Worm (Caenorhabditis elegans) whole organism, early embryonic: ENCODE data around the gene mut-7.

Experiments
- B0310.2 ChIP-seq: sonication (generic microtip); optimal IDR thresholded peaks from 2 replicates; lab custom pipeline; 2016; ENCODE audit warnings: mild to moderate bottlenecking, missing genetic modification characterization, missing compliant biosample characterization
- F13C5.2 ChIP-seq: sonication (generic microtip); optimal IDR thresholded peaks from 2 replicates; lab custom pipeline; 2017; ENCODE audit warnings: mild to moderate bottlenecking, missing genetic modification characterization, inconsistent platforms, missing compliant biosample characterization
- aly-1 ChIP-seq: sonication (generic microtip); optimal IDR thresholded peaks from 2 replicates; lab custom pipeline; 2016; ENCODE audit warnings: missing genetic modification characterization, missing compliant biosample characterization
- ama-1 ChIP-seq: fragments of 150-350 bp; optimal IDR thresholded peaks from 2 replicates; lab custom pipeline; 2014
- ceh-13 ChIP-seq: fragments of 200-800 bp; sonication (Bioruptor generic); optimal IDR thresholded peaks from 2 replicates; lab custom pipeline; 2018; ENCODE audit warnings: mild to moderate bottlenecking, missing genetic modification characterization, missing compliant biosample characterization
- ceh-36 ChIP-seq: sonication (generic microtip); optimal IDR thresholded peaks from 2 replicates; lab custom pipeline; 2016; ENCODE audit warnings: missing genetic modification characterization, inconsistent platforms, missing compliant biosample characterization
- ets-7 ChIP-seq: sonication (generic microtip); optimal IDR thresholded peaks from 2 replicates; lab custom pipeline; 2016; ENCODE audit warnings: missing genotype, missing genetic modification characterization, missing compliant biosample characterization
- flt-1 ChIP-seq: fragments of 200-800 bp; sonication (Bioruptor generic); IDR thresholded peaks from 2 replicates; pipeline ENCODE4 v1.3.6; 2022; ENCODE audit warnings: missing genetic modification characterization, missing compliant biosample characterization
- hmbx-1 ChIP-seq: sonication (generic microtip); optimal IDR thresholded peaks from 2 replicates; lab custom pipeline; 2016; ENCODE audit warnings: mild to moderate bottlenecking, missing genetic modification characterization, missing compliant biosample characterization
- hmg-4 ChIP-seq: fragments of 200-800 bp; sonication (Bioruptor generic); optimal IDR thresholded peaks from 2 replicates; lab custom pipeline; 2018; ENCODE audit warnings: mild to moderate bottlenecking, missing genetic modification characterization, missing compliant biosample characterization
- hnd-1 ChIP-seq: sonication (generic microtip); optimal IDR thresholded peaks from 2 replicates; lab custom pipeline; 2016; ENCODE audit warnings: missing genetic modification characterization, missing compliant biosample characterization
- pes-1 ChIP-seq: fragments of 200-800 bp; sonication (Bioruptor generic); IDR thresholded peaks from 2 replicates; pipeline ENCODE4 v1.3.6; 2022; ENCODE audit warnings: missing genetic modification reagents, missing genetic modification characterization, missing compliant biosample characterization
- scrt-1 ChIP-seq: fragments of 200-800 bp; sonication (Bioruptor generic); IDR thresholded peaks from 2 replicates; pipeline ENCODE4 v1.3.6; 2022; ENCODE audit warnings: missing genetic modification characterization, missing compliant biosample characterization
- sea-1 ChIP-seq: fragments of 200-800 bp; sonication (Bioruptor generic); conservative IDR thresholded peaks from 2 replicates; pipeline ENCODE4 v1.3.6; 2022; ENCODE audit warnings: missing genetic modification characterization, missing compliant biosample characterization
- tbx-11 ChIP-seq: fragments of 200-800 bp; sonication (Bioruptor generic); IDR thresholded peaks from 2 replicates; pipeline ENCODE4 v1.3.6; 2022; ENCODE audit warnings: missing genetic modification characterization, missing compliant biosample characterization
- tbx-37 ChIP-seq: fragments of 200-800 bp; sonication (Bioruptor generic); conservative IDR thresholded peaks from 2 replicates; pipeline ENCODE4 v1.3.6; 2022; ENCODE audit warnings: missing genetic modification reagents, missing genetic modification characterization, missing compliant biosample characterization
- tra-4 ChIP-seq: sonication (generic microtip); optimal IDR thresholded peaks from 2 replicates; lab custom pipeline; 2017; ENCODE audit warnings: missing genetic modification characterization, missing compliant biosample characterization

The mut-7 gene

DNA sequence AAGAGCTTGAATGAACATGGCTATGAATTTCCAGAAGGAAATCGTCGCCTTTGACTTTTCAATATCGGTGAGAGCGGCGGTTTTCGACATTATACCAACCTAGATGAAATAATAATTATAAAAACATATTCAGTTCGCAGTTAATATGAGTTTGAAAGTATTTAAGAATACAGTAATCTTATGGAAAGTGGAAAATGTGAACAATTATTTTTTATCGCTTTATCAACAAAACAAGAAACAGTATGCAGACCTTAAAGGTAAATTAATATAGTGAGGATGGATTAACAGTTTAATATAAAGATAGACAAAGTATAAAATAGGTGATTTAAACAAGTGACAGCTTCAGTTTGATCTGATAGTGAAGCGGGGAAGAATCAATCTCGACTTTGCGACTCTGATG, 16.3 kb upstream of the mut-7 start, which contains the start of gene C48B4.6:
TSS of gene C48B4.6 (minus strand) at position 101 of the 400 bp plus-strand sequence.
- TF ChIP-seq F13C5.2: no peak
- TF ChIP-seq hmg-4 (GFP tag; lab: Kevin White, UChicago): no peak
- no peak for TF ChIP-seq tra-4 (tag; lab: Kevin White, UChicago)
- TF ChIP-seq ets-7 (tag; lab: Kevin White, UChicago): no peak
- TF ChIP-seq scrt-1 (GFP tag; lab: Robert Waterston, UW): no peak
- no peak for TF ChIP-seq tbx-37
- no peak for TF ChIP-seq B0310.2 (tag; lab: Kevin White, UChicago)
- TF ChIP-seq ama-1 (lab: Kevin White, UChicago): no peak
- no peak for TF ChIP-seq aly-1
- no peak for TF ChIP-seq sea-1 (GFP tag; lab: Robert Waterston, UW)
- no peak for TF ChIP-seq hnd-1 (tag; lab: Kevin White, UChicago)
- no peak for TF ChIP-seq pes-1
- no peak for TF ChIP-seq ceh-36 (tag; lab: Kevin White, UChicago)
- no peak for TF ChIP-seq flt-1

DNA sequence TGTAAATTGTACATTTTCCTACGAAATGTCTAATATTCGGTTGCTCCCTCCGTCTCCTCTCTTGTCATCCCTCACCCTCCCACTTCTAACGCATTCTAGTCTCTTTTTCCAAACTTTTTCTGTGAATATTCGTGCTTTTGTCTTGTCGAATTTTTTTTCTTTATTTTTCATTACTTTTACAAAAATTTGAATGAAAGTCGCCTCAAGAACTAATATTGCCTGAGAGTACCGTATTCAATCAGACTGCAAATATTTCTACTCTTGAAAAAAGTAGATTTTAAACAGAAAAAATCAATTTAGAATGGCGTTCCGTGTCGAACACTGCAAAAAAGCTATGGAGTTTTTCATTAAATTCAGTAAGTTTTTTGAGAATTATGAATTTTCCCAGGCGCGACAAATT, 14.1 kb upstream of the mut-7 start, which contains the start of gene ZK1098.11:
TSS of gene ZK1098.11 (plus strand) at position 301 of the 400 bp plus-strand sequence.
- no peak for TF ChIP-seq tbx-37
- TF ChIP-seq ama-1 (lab: Kevin White, UChicago): no peak
- TF ChIP-seq ceh-36 (tag; lab: Kevin White, UChicago): no peak
- no peak for TF ChIP-seq ceh-13 (GFP tag; lab: Kevin White, UChicago)
- TF ChIP-seq hmbx-1 (tag; lab: Kevin White, UChicago): no peak
- TF ChIP-seq hnd-1 (tag; lab: Kevin White, UChicago): no peak
- TF ChIP-seq tra-4 (tag; lab: Kevin White, UChicago): no peak
- TF ChIP-seq pes-1: no peak
- no peak for TF ChIP-seq aly-1
- no peak for TF ChIP-seq tbx-11 (GFP tag; lab: Robert Waterston, UW)
- TF ChIP-seq hmg-4 (GFP tag; lab: Kevin White, UChicago): no peak

DNA sequence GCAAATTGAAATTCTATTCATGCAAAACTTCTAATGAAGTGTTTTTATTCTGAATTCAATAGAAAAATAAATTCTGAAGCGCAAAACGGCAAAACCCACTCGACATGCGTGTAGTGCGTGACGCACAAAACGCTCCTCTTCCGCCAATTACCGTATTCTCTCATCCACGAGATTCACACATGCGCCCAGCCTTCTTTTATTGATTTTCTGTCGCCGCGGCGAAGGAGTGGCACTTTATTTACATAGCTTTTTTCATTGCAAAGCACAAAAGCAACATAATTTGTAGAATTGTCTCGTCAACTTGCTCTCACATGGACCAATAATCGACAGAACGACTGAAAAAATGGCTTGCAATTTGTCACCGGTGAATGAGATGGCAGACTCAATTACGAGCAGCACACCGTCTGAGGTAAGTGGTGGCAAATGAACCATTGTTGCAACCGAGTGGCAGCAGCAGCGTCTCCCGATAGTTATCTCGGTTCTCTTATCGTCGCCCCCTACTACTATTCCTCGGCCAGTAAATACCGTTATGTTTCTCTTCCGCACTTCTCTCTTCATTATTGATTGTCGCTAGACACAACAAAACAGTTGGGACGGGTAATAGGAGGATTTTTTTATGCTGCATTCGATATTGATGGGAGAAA, 4.0 kb upstream of the mut-7 start, which contains the start of gene unc-16:
TSS of gene unc-16 (plus strand) at position 243 of the 644 bp plus-strand sequence.
- no peak for TF ChIP-seq ama-1 (lab: Kevin White, UChicago)
- no peak for TF ChIP-seq hnd-1 (tag; lab: Kevin White, UChicago)
- 0 out of 2 replicates have a peak, but pooled peaks have one; percentile 17 for TF ChIP-seq pes-1
- TF ChIP-seq tra-4 (tag; lab: Kevin White, UChicago): no peak
- TF ChIP-seq scrt-1 (GFP tag; lab: Robert Waterston, UW): no peak
- peak; percentile 72 for TF ChIP-seq F13C5.2
- TF ChIP-seq tbx-37: no peak
- TF ChIP-seq hmg-4 (GFP tag; lab: Kevin White, UChicago): peak; percentile 19
- TF ChIP-seq ceh-36 (tag; lab: Kevin White, UChicago): no peak

DNA sequence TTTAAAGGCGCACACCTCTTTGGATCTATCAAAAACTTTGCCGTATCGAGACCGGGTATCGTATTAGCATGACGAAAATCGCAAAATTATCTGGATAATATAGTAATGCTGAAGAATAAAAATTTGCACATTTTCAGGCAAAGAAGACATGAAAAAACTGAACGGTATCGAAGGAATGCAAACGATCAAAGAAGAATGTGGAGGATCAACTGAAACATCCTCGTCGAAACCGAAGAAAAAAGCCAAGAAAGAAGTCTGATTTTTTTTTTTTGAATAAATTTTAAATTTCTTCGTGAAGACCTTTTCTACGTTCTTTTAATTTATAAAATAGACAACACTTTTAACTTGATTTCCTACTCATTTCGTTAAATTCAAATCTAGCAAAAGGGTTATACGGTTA, 2.6 kb upstream of the mut-7 start, which contains the start of gene ZK1098.12:
TSS of gene ZK1098.12 (plus strand) at position 301 of the 400 bp plus-strand sequence.
- TF ChIP-seq F13C5.2: no peak
- TF ChIP-seq ceh-36 (tag; lab: Kevin White, UChicago): no peak
- no peak for TF ChIP-seq hmbx-1 (tag; lab: Kevin White, UChicago)
- no peak for TF ChIP-seq flt-1
- TF ChIP-seq scrt-1 (GFP tag; lab: Robert Waterston, UW): no peak
- no peak for TF ChIP-seq hnd-1 (tag; lab: Kevin White, UChicago)
- no peak for TF ChIP-seq B0310.2 (tag; lab: Kevin White, UChicago)
- TF ChIP-seq tra-4 (tag; lab: Kevin White, UChicago): no peak
- TF ChIP-seq sea-1 (GFP tag; lab: Robert Waterston, UW): no peak
- TF ChIP-seq tbx-37: no peak
- no peak for TF ChIP-seq pes-1
- no peak for TF ChIP-seq ama-1 (lab: Kevin White, UChicago)
- no peak for TF ChIP-seq ets-7 (tag; lab: Kevin White, UChicago)
- TF ChIP-seq aly-1: no peak
- no peak for TF ChIP-seq ceh-13 (GFP tag; lab: Kevin White, UChicago)
- TF ChIP-seq tbx-11 (GFP tag; lab: Robert Waterston, UW): no peak
- no peak for TF ChIP-seq hmg-4 (GFP tag; lab: Kevin White, UChicago)

DNA sequence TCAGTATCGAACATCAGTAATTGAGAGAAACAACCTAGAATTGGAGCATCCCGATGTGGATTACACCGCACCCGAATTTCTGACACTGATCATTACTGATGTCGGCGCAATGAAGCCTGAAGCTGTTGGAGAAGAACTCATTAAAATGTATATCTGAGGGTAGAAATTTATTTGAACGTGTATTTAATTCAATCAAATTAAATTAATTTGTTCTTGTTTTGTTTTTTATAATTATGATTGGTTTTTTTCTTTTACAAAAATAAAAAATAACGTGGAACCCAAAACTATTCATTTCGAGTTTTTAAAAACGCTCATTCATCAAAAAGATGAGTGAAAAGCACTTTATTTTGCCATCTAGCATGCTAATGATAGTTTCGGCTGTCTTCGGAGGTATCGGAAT, 1.9 kb upstream of the mut-7 start, which contains the start of gene ZK1098.9:
TSS of gene ZK1098.9 (plus strand) at position 301 of the 400 bp plus-strand sequence.
- no peak for TF ChIP-seq hmg-4 (GFP tag; lab: Kevin White, UChicago)
- TF ChIP-seq scrt-1 (GFP tag; lab: Robert Waterston, UW): no peak
- no peak for TF ChIP-seq ama-1 (lab: Kevin White, UChicago)
- TF ChIP-seq B0310.2 (tag; lab: Kevin White, UChicago): no peak
- TF ChIP-seq flt-1: no peak
- no peak for TF ChIP-seq tbx-37
- TF ChIP-seq ceh-36 (tag; lab: Kevin White, UChicago): no peak

DNA sequence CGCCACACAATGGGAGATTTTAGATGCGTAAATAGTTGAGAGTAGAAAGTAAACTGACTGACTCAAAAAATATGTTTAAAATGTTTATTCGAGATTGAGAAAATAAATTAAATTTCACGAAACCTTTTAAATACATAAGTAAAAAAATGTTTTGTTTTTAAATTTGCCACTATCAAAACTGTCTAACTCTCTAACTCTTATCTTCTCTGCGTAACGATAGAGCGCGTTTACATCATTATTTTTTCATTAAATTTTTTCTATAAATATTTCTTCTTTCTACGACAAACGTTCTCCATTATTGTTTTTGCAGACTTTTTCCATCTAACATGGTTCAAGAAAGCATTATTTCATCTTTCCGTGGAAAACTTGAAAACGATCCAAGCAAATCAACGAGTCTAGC, 636 bp upstream of the mut-7 start, which contains the start of gene eif-2Balpha:
TSS of gene eif-2Balpha (plus strand) at position 304 of the 400 bp plus-strand sequence.
- no peak for TF ChIP-seq F13C5.2
- no peak for TF ChIP-seq tbx-11 (GFP tag; lab: Robert Waterston, UW)

DNA sequence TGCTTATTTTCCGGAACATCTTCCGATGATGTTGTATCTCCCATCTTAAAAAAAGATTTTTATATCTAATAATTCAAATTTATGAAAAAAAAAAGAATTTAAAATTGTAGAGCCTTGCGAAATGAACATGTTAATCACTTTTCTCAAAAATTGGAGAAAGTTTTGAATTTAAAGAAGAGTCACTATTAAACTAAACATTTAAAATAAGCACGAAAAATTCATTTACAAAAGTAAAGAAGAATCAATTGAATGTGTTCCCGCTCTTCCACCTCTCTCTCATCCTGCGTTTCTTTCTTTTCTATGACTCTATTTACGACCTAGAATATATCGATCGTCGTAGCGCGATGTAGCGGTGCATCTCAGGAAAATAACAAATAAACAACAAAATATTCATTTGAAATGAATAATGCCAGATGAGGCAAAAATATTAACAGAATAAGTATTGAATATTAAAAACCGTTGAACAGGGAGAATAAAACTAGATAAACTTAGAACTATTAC, 3.5 kb downstream of the mut-7 start, which contains the start of gene ZK1098.3:
TSS of gene ZK1098.3 (minus strand) at position 51 of the 501 bp plus-strand sequence.
- TF ChIP-seq pes-1 (no peak), flt-1 (no peak), scrt-1 (GFP tag; lab: Robert Waterston, UW) (no peak), tbx-37 (no peak), ama-1 (lab: Kevin White, UChicago) (no peak), F13C5.2 (no peak), ets-7 (tag; lab: Kevin White, UChicago) (no peak), hmg-4 (GFP tag; lab: Kevin White, UChicago) (no peak), sea-1 (GFP tag; lab: Robert Waterston, UW) (no peak), tbx-11 (GFP tag; lab: Robert Waterston, UW) (no peak), aly-1 (no peak), ceh-36 (tag; lab: Kevin White, UChicago) (no peak), tra-4 (tag; lab: Kevin White, UChicago) (no peak), ceh-13 (GFP tag; lab: Kevin White, UChicago) (no peak)
